Worm (Caenorhabditis elegans) whole organism, L4/young adult: ENCODE results near the gene sri-31.

ENCODE experiments used
- W03F9.2 ChIP-seq: fragments of 150-350 bp; optimal IDR thresholded peaks from 2 replicates; lab custom pipeline; 2014; ENCODE audit warnings: missing biosample characterization, missing genetic modification characterization
- him-1 ChIP-seq: sonication (generic microtip); optimal IDR thresholded peaks from 2 replicates; lab custom pipeline; 2016; ENCODE audit warnings: missing genotype, missing genetic modification reagents, missing genetic modification characterization, missing compliant biosample characterization

DNA sequence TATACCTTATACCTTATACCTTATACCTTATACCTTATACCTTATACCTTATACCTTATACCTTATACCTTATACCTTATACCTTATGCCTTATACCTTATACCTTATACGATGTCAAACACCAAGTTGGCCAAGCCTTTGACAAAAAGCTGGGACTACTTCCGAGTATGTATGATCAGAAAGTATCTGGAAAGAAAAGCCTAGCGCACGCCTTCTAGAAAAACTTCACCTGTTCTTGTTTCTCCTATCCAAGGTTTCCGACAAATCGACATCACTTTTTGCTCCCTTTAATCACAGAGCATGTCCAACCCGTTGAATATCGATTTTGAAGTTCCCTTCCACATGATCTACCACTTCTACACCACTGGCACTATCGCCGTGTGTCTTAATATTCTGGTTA is 2.4 kb upstream of the sri-31 start, which contains the start of gene sri-28:
- TF ChIP-seq him-1 (tag; lab: Kevin White, UChicago) (no peak), W03F9.2 (tag; lab: Kevin White, UChicago) (no peak)
